Worm (Caenorhabditis elegans) whole organism, L3 larva: Measurements from ENCODE around the gene T28D9.11.

Experiments used
- R02D3.7 ChIP-seq: fragments of 150-350 bp; optimal IDR thresholded peaks from 2 replicates; lab custom pipeline; 2014; ENCODE audit warnings: missing biosample characterization, missing genetic modification characterization
- ZK546.5 ChIP-seq: sonication (generic microtip); optimal IDR thresholded peaks from 2 replicates; lab custom pipeline; 2017; ENCODE audit warnings: missing biosample characterization, missing genetic modification characterization
- ama-1 ChIP-seq: fragments of 150-350 bp; optimal IDR thresholded peaks from 2 replicates; lab custom pipeline; 2018
- ceh-16 ChIP-seq: sonication (generic microtip); optimal IDR thresholded peaks from 2 replicates; lab custom pipeline; 2017; ENCODE audit warnings: missing biosample characterization, missing genetic modification characterization
- ceh-28 ChIP-seq: fragments of 150-350 bp; optimal IDR thresholded peaks from 2 replicates; lab custom pipeline; 2014; ENCODE audit warnings: missing biosample characterization, missing genetic modification reagents, missing genetic modification characterization
- ceh-82 ChIP-seq: fragments of 150-350 bp; optimal IDR thresholded peaks from 2 replicates; lab custom pipeline; 2014; ENCODE audit warnings: missing biosample characterization, missing genetic modification characterization
- daf-12 ChIP-seq: fragments of 150-350 bp; optimal IDR thresholded peaks from 2 replicates; lab custom pipeline; 2014; ENCODE audit warnings: missing biosample characterization, missing genetic modification reagents, missing genetic modification characterization
- egl-27 ChIP-seq: sonication (generic microtip); optimal IDR thresholded peaks from 4 replicates; lab custom pipeline; 2017; ENCODE audit warnings: missing biosample characterization, missing genetic modification reagents, missing genetic modification characterization
- egl-5 ChIP-seq: fragments of 150-350 bp; optimal IDR thresholded peaks from 2 replicates; lab custom pipeline; 2017; ENCODE audit warnings: missing biosample characterization, missing genetic modification reagents, missing genetic modification characterization, inconsistent platforms
- elt-2 ChIP-seq: sonication (generic microtip); optimal IDR thresholded peaks from 2 replicates; lab custom pipeline; 2016; ENCODE audit warnings: missing genetic modification reagents, mild to moderate bottlenecking, missing genetic modification characterization, missing compliant biosample characterization
- eor-1 ChIP-seq, 2 experiments: fragments of 150-350 bp; optimal IDR thresholded peaks; 2 replicates each; lab custom pipeline; 2014 to 2018; ENCODE audit warnings: missing biosample characterization in 2 of 2, missing genetic modification characterization in 2 of 2
- fos-1 ChIP-seq: fragments of 150-350 bp; optimal IDR thresholded peaks from 2 replicates; lab custom pipeline; 2014; ENCODE audit warnings: missing biosample characterization, missing genetic modification characterization
- lin-15B ChIP-seq: fragments of 150-350 bp; optimal IDR thresholded peaks from 2 replicates; lab custom pipeline; 2014; ENCODE audit warnings: missing biosample characterization, missing genetic modification characterization
- lin-39 ChIP-seq: fragments of 150-350 bp; optimal IDR thresholded peaks from 2 replicates; lab custom pipeline; 2018; ENCODE audit warnings: missing biosample characterization, missing genetic modification reagents, missing genetic modification characterization
- lsy-12 ChIP-seq: sonication (generic microtip); optimal IDR thresholded peaks from 2 replicates; lab custom pipeline; 2016; ENCODE audit warnings: mild to moderate bottlenecking, missing genetic modification characterization, missing compliant biosample characterization
- mml-1 ChIP-seq: fragments of 150-350 bp; sonication (generic microtip); optimal IDR thresholded peaks from 3 replicates; lab custom pipeline; 2014; ENCODE audit warnings: missing biosample characterization, missing genetic modification characterization
- nfya-1 ChIP-seq: sonication (generic microtip); optimal IDR thresholded peaks from 2 replicates; lab custom pipeline; 2017; ENCODE audit warnings: missing genetic modification characterization, mild to moderate bottlenecking, missing compliant biosample characterization, antibody characterized with exemption, moderate library complexity; ENCODE audit not compliant: insufficient read depth
- nhr-12 ChIP-seq: fragments of 150-350 bp; optimal IDR thresholded peaks from 2 replicates; lab custom pipeline; 2014; ENCODE audit warnings: missing biosample characterization, missing genetic modification characterization
- nhr-23 ChIP-seq: fragments of 150-350 bp; optimal IDR thresholded peaks from 2 replicates; lab custom pipeline; 2014; ENCODE audit warnings: missing biosample characterization, missing genetic modification reagents, missing genetic modification characterization
- nhr-237 ChIP-seq: fragments of 150-350 bp; optimal IDR thresholded peaks from 2 replicates; lab custom pipeline; 2014; ENCODE audit warnings: missing biosample characterization, missing genetic modification characterization
- nhr-25 ChIP-seq: sonication (generic microtip); optimal IDR thresholded peaks from 2 replicates; lab custom pipeline; 2017; ENCODE audit warnings: missing biosample characterization, missing genetic modification characterization
- nhr-43 ChIP-seq: sonication (generic microtip); optimal IDR thresholded peaks from 2 replicates; lab custom pipeline; 2016; ENCODE audit warnings: mild to moderate bottlenecking, missing genetic modification characterization, missing compliant biosample characterization; ENCODE audit not compliant: poor library complexity, severe bottlenecking
- nhr-67 ChIP-seq: fragments of 150-350 bp; optimal IDR thresholded peaks from 2 replicates; lab custom pipeline; 2014; ENCODE audit warnings: missing biosample characterization, missing genetic modification characterization
- nhr-76 ChIP-seq: fragments of 150-350 bp; sonication (generic microtip); optimal IDR thresholded peaks from 5 replicates; lab custom pipeline; 2014; ENCODE audit warnings: missing biosample characterization, missing genetic modification characterization
- nhr-77 ChIP-seq: fragments of 150-350 bp; optimal IDR thresholded peaks from 2 replicates; lab custom pipeline; 2014; ENCODE audit warnings: missing biosample characterization, missing genetic modification characterization
- pha-4 ChIP-seq: fragments of 150-350 bp; optimal IDR thresholded peaks from 2 replicates; lab custom pipeline; 2014; ENCODE audit warnings: missing biosample characterization, missing genetic modification reagents, missing genetic modification characterization
- pqm-1 ChIP-seq: fragments of 150-350 bp; optimal IDR thresholded peaks from 2 replicates; lab custom pipeline; 2017; ENCODE audit warnings: missing biosample characterization, missing genetic modification characterization, inconsistent platforms
- sea-2 ChIP-seq: fragments of 150-350 bp; sonication (generic microtip); optimal IDR thresholded peaks from 4 replicates; lab custom pipeline; 2014; ENCODE audit warnings: missing biosample characterization, missing genetic modification reagents, missing genetic modification characterization
- snpc-4 ChIP-seq: fragments of 150-350 bp; optimal IDR thresholded peaks from 2 replicates; lab custom pipeline; 2014; ENCODE audit warnings: missing biosample characterization, missing genetic modification characterization
- tbx-2 ChIP-seq: sonication (generic microtip); optimal IDR thresholded peaks from 2 replicates; lab custom pipeline; 2016; ENCODE audit warnings: mild to moderate bottlenecking, missing genetic modification characterization, missing compliant biosample characterization
- unc-39 ChIP-seq: sonication (generic microtip); optimal IDR thresholded peaks from 4 replicates; lab custom pipeline; 2017; ENCODE audit warnings: missing biosample characterization, missing genetic modification characterization
- unc-62 ChIP-seq: fragments of 150-350 bp; sonication (generic microtip); optimal IDR thresholded peaks from 4 replicates; lab custom pipeline; 2014; ENCODE audit warnings: missing biosample characterization, missing genetic modification reagents, missing genetic modification characterization

T28D9.11 gene

DNA sequence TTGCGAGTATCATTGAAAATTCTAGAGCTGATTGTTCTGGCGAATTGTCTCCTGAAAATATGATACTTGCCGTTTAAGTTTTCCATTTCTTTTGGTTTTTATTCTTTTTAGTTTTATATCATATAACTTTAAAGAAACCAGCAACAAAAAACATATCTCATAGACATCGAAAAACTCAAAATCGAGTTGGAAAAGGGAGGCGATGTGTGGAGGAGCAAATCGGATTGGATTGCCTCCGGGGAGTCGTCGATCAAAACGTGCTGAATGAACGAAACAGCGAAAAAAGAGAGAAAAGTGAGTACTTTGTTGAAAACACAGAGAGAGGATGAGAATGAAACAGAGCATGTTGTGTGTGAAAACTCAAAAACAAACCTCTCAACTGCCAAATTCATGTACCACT is 5.3 kb upstream of the T28D9.11 start:
- no peak for TF ChIP-seq nhr-23 (tag; lab: Kevin White, UChicago)
- peak; percentile 18 for TF ChIP-seq nfya-1 (tag; lab: Kevin White, UChicago)
- TF ChIP-seq tbx-2, result no peak
- no peak for TF ChIP-seq unc-39

DNA sequence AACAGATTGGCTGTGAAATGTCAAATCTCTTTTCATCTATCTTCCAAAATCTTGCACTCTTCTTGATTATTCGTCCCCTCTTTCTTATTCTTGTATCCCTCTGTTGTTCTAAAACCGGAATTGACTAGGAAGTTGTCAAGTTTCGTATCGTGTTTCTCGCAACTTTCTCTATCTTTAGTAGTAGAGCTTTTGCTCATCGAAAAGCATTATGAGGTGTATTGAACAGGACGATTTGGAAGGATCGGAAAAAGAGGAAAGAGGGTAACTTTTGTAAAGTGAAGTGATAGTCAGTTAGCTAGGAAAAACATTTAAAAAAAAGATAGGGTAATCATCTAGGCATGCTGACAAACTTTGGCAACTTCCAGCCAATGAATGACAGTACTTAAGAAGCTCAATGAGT is 4.7 kb upstream of the T28D9.11 start:
- TF ChIP-seq lin-39 (tag; lab: Kevin White, UChicago) (no peak), nhr-67 (tag; lab: Kevin White, UChicago) (no peak), ceh-16 (tag; lab: Kevin White, UChicago) (no peak), nhr-237 (tag; lab: Kevin White, UChicago) (no peak), unc-39 (no peak), mml-1 (tag; lab: Kevin White, UChicago) (no peak), egl-5 (tag; lab: Kevin White, UChicago) (no peak), daf-12 (no peak), nhr-77 (tag; lab: Kevin White, UChicago) (no peak), nhr-76 (tag; lab: Kevin White, UChicago) (no peak), eor-1 (tag; optimal IDR thresholded peaks at IDR 0.05; lab: Kevin White, UChicago) (no peak), nhr-23 (tag; lab: Kevin White, UChicago) (no peak), R02D3.7 (tag; lab: Kevin White, UChicago) (no peak), egl-27 (no peak), sea-2 (GFP tag; lab: Kevin White, UChicago) (no peak), lin-15B (tag; lab: Kevin White, UChicago) (no peak), nhr-25 (no peak), ceh-82 (tag; lab: Kevin White, UChicago) (no peak)

DNA sequence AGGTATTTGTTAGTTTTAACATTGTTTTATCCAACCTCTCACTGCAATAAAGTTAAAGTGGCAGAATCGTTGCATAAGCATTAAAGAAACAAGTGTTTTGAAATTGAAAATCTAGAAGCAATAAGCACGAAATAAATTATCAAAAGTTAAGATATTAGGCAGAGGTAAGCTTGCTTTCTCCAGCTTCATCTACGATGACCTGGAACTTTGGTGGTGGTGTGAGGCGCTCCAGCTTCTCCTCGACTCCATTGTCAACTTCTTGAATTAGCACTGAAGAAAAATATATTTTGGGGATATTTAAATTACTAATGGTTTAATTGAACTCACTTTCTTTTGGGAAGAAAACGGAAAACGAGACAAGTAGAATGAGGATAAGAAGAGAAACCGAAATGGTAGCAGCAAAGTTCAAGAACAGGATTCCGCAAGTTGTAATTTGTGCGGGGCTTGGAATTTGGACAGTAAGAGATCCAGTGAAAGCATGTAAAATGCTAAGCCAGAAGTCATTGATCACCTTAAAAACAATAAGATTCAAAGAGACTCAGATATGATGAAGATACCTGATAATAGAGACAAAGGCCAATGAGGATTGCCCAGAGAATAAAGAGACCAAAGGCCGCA is 2.0 kb upstream of the T28D9.11 start:
- no peak for TF ChIP-seq ceh-82 (tag; lab: Kevin White, UChicago)
- no peak for TF ChIP-seq egl-5 (tag; lab: Kevin White, UChicago)
- TF ChIP-seq ZK546.5, result no peak
- TF ChIP-seq ama-1 (lab: Kevin White, UChicago), result peak; percentile 35
- no peak for TF ChIP-seq fos-1 (tag; lab: Kevin White, UChicago)

DNA sequence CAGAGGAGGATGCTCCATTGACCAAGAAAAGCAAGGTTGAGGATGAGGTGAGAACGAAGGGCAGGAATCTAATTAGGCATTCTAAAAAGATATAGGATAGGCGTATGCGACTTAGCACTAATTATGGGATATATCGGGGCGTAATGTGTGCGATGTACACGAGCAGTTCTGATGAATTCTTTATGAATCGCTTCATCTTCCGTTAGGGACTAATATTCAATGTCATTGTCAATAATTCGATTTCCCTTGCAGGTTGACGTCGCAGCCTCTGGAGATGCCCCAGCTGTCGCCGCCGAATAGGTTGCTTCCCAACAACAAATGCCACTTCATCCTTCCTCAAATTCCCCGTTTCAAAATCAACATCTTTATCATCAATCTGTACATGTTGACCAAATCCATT is 1.3 kb upstream of the T28D9.11 start:
- no peak for TF ChIP-seq ZK546.5
- TF ChIP-seq nhr-12 (tag; lab: Kevin White, UChicago), result no peak

DNA sequence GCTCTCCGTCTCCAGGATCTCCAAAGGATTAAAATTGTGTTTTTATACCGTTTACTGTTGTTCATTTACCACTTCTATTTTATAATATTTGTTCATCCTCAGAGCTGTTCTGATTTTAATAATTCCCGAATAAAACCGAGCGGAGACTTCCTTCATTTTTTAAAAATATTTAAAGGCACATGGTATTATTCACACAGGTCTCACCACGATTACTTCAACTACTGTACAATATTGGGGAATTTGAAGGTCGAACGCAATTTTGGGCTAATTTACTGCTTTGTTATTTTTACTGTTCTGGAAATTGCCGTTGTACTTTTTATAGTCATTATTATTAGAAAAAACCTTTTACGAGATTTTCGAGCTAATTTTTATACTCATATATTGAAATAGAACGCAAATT is 606 bp downstream of the T28D9.11 start:
- no peak for TF ChIP-seq tbx-2
- no peak for TF ChIP-seq ceh-16 (tag; lab: Kevin White, UChicago)
- no peak for TF ChIP-seq unc-39
- TF ChIP-seq, all 47 proteins: peak for 0

DNA sequence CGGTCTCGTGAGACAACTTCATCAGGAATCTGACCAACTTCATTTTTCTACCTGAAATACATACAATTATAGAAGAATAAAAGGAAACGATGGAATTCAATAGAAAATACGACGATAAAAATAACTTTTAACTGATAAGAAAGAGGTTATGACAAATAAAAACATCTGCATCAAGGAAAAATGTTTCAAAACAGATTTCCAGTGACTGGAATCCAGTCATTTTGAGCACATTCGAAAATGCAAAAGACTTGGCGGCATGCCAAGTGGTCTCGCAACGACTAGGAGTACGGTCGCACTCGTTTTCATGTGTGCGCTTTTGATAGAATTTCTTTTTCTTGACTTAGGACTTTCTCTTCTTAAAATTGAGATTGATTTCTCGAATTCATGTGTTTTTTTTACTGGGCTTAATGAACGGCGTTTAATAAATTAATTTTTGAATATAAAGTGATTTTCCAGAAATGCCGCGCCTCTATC is 2.0 kb downstream of the T28D9.11 start, which contains the start of the genes snr-3 and rsp-5:
snr-3 (minus strand) TSS at position 51 of the 474 bp plus-strand sequence.
rsp-5 (plus strand) TSS at position 455 of the 474 bp plus-strand sequence.
- TF ChIP-seq daf-12 (no peak), R02D3.7 (tag; lab: Kevin White, UChicago) (peak; percentile 51), pha-4 (tag; lab: Kevin White, UChicago) (peak; percentile 81), nhr-23 (tag; lab: Kevin White, UChicago) (peak; percentile 80), pqm-1 (peak; percentile 34), lin-15B (tag; lab: Kevin White, UChicago) (peak; percentile 78), nhr-43 (peak; percentile 39), ceh-28 (tag; lab: Kevin White, UChicago) (peak; percentile 22), unc-62 (GFP tag; lab: Kevin White, UChicago) (no peak), nhr-25 (peak; percentile 85), ama-1 (lab: Kevin White, UChicago) (no peak), nhr-12 (tag; lab: Kevin White, UChicago) (no peak), snpc-4 (tag; lab: Kevin White, UChicago) (peak; percentile 63), elt-2 (tag; lab: Kevin White, UChicago) (peak; percentile 47), lsy-12 (tag; lab: Kevin White, UChicago) (peak; percentile 9), nfya-1 (tag; lab: Kevin White, UChicago) (peak; percentile 95), egl-5 (tag; lab: Kevin White, UChicago) (peak; percentile 92), lin-39 (tag; lab: Kevin White, UChicago) (peak; percentile 61)
